Worm (Caenorhabditis elegans): Measurements from ENCODE around the gene C16C8.8.

- TF ChIP-seq ceh-82 (tag; optimal IDR thresholded peaks at IDR 0.05) (no peak), unc-62 (GFP tag; optimal IDR thresholded peaks at IDR 0.05) (no peak), ces-1 (GFP tag; optimal IDR thresholded peaks at IDR 0.05) (no peak), nhr-76 (tag; optimal IDR thresholded peaks at IDR 0.05) (no peak), unc-30 (tag; optimal IDR thresholded peaks at IDR 0.05) (no peak), elt-3 (tag; optimal IDR thresholded peaks at IDR 0.05) (no peak), zip-4 (GFP tag; optimal IDR thresholded peaks at IDR 0.05) (no peak), zag-1 (tag; optimal IDR thresholded peaks at IDR 0.05) (no peak), nhr-12 (tag; optimal IDR thresholded peaks at IDR 0.05) (no peak)
These were observed 26.5 kb downstream of the C16C8.8 start for ce11 chrII:3434893-3435503.

Data from whole organism, L1 larva.